Fruit fly (Drosophila melanogaster) whole organism, pupa: ENCODE results near the gene CG4645.
A peak's percentile ranks its signal among the peaks of the same experiment; 100 is the strongest.

Experiments used
- CG10348 ChIP-seq: fragments of 200-800 bp; sonication (Bioruptor generic); IDR thresholded peaks from 2 replicates; pipeline ENCODE4 v1.3.6; 2022; ENCODE audit warnings: missing biosample characterization, missing genetic modification characterization
- CG12605 ChIP-seq: fragments of 200-800 bp; sonication (Bioruptor generic); IDR thresholded peaks from 2 replicates; pipeline ENCODE4 v1.3.6; 2022; ENCODE audit warnings: missing biosample characterization, missing genetic modification characterization
- CG13204 ChIP-seq: fragments of 200-800 bp; sonication (Bioruptor generic); optimal IDR thresholded peaks from 2 replicates; lab custom pipeline; 2018; ENCODE audit warnings: missing biosample characterization, mild to moderate bottlenecking, missing genetic modification characterization, moderate library complexity
- CG14655 ChIP-seq: fragments of 200-800 bp; sonication (Bioruptor generic); optimal IDR thresholded peaks from 3 replicates; lab custom pipeline; 2017; ENCODE audit warnings: mild to moderate bottlenecking, missing biosample characterization, missing genetic modification reagents, missing genetic modification characterization
- CG15710 ChIP-seq: fragments of 200-800 bp; sonication (Bioruptor generic); optimal IDR thresholded peaks from 2 replicates; lab custom pipeline; 2018; ENCODE audit warnings: missing biosample characterization, mild to moderate bottlenecking, missing genetic modification characterization, moderate library complexity
- CG17806 ChIP-seq: fragments of 200-800 bp; sonication (Bioruptor generic); optimal IDR thresholded peaks from 2 replicates; lab custom pipeline; 2018; ENCODE audit warnings: missing biosample characterization, mild to moderate bottlenecking, missing genetic modification characterization, moderate library complexity
- CG32121 ChIP-seq: fragments of 200-800 bp; sonication (Bioruptor generic); IDR thresholded peaks from 2 replicates; pipeline ENCODE4 v1.3.6; 2022; ENCODE audit warnings: missing biosample characterization, missing genetic modification characterization
- CG34367 ChIP-seq: fragments of 200-800 bp; sonication (Bioruptor generic); optimal IDR thresholded peaks from 2 replicates; lab custom pipeline; 2018; ENCODE audit warnings: missing biosample characterization, mild to moderate bottlenecking, missing genetic modification characterization
- CG4496 ChIP-seq: fragments of 200-800 bp; sonication (Bioruptor generic); IDR thresholded peaks from 3 replicates; pipeline ENCODE4 v1.3.6; 2022; ENCODE audit warnings: missing biosample characterization, missing genetic modification characterization
- CG8159 ChIP-seq: fragments of 200-800 bp; sonication (Bioruptor generic); optimal IDR thresholded peaks from 3 replicates; lab custom pipeline; 2018; ENCODE audit warnings: missing biosample characterization, mild to moderate bottlenecking, missing genetic modification characterization, moderate library complexity
- CG8301 ChIP-seq: fragments of 200-800 bp; sonication (Bioruptor generic); optimal IDR thresholded peaks from 2 replicates; lab custom pipeline; 2018; ENCODE audit warnings: missing biosample characterization, mild to moderate bottlenecking, missing genetic modification characterization
- CG9948 ChIP-seq: fragments of 200-800 bp; sonication (Bioruptor generic); optimal IDR thresholded peaks from 2 replicates; lab custom pipeline; 2018; ENCODE audit warnings: missing biosample characterization, mild to moderate bottlenecking, missing genetic modification characterization, moderate library complexity
- D1 ChIP-seq: fragments of 200-800 bp; sonication (Bioruptor generic); optimal IDR thresholded peaks from 2 replicates; lab custom pipeline; 2018; ENCODE audit warnings: missing biosample characterization, mild to moderate bottlenecking, missing genetic modification characterization, moderate library complexity
- EcR ChIP-seq: fragments of 200-800 bp; sonication (Bioruptor generic); optimal IDR thresholded peaks from 3 replicates; lab custom pipeline; 2019; ENCODE audit warnings: missing biosample characterization, missing genetic modification characterization, mild to moderate bottlenecking, moderate library complexity, missing genetic modification reagents
- Ets98B ChIP-seq: fragments of 200-800 bp; sonication (Bioruptor generic); IDR thresholded peaks from 2 replicates; pipeline ENCODE4 v1.3.6; 2022; ENCODE audit warnings: missing biosample characterization, missing genetic modification characterization
- Pif1A ChIP-seq: fragments of 200-800 bp; sonication (Bioruptor generic); optimal IDR thresholded peaks from 3 replicates; lab custom pipeline; 2016; ENCODE audit warnings: missing biosample characterization, missing genetic modification characterization
- Pif1B ChIP-seq: fragments of 200-800 bp; sonication (Bioruptor generic); optimal IDR thresholded peaks from 3 replicates; lab custom pipeline; 2016; ENCODE audit warnings: missing biosample characterization, missing genetic modification characterization
- Snoo ChIP-seq: fragments of 200-800 bp; sonication (Bioruptor generic); optimal IDR thresholded peaks from 3 replicates; lab custom pipeline; 2017; ENCODE audit warnings: missing biosample characterization, mild to moderate bottlenecking, missing genetic modification characterization, inconsistent platforms
- fd96Ca ChIP-seq: fragments of 200-800 bp; sonication (Bioruptor generic); IDR thresholded peaks from 3 replicates; pipeline ENCODE4 v1.3.6; 2022; ENCODE audit warnings: missing biosample characterization, missing genetic modification characterization
- gl ChIP-seq: fragments of 200-800 bp; sonication (Bioruptor generic); optimal IDR thresholded peaks from 2 replicates; lab custom pipeline; 2018; ENCODE audit warnings: missing biosample characterization, mild to moderate bottlenecking, missing genetic modification characterization
- rn ChIP-seq: fragments of 200-800 bp; sonication (Bioruptor generic); IDR thresholded peaks from 2 replicates; pipeline ENCODE4 v1.3.6; 2022; ENCODE audit warnings: missing biosample characterization, missing genetic modification characterization

Gene CG4645

dm6 chrX:12917177-12917576 is 7.4 kb downstream of the CG4645 start, which contains the start of gene fne:
Gene fne, plus strand, starts transcription at chrX:12917477.
- TF ChIP-seq CG34367 (no peak), CG15710 (tag; lab: Kevin White, UChicago) (no peak), Ets98B (no peak), CG12605 (GFP tag; lab: Robert Waterston, UW) (no peak), CG14655 (GFP tag; lab: Kevin White, UChicago) (no peak), Pif1A (GFP tag; lab: Kevin White, UChicago) (no peak), CG9948 (tag; lab: Kevin White, UChicago) (no peak), rn (GFP tag; lab: Robert Waterston, UW) (no peak), fd96Ca (GFP tag; lab: Robert Waterston, UW) (no peak), CG8301 (no peak), Snoo (tag; lab: Kevin White, UChicago) (no peak), CG13204 (no peak)

- TF ChIP-seq CG8301 (no peak), CG17806 (tag; lab: Kevin White, UChicago) (no peak), CG14655 (GFP tag; lab: Kevin White, UChicago) (no peak), Pif1A (GFP tag; lab: Kevin White, UChicago) (no peak), Snoo (tag; lab: Kevin White, UChicago) (no peak), gl (tag; lab: Kevin White, UChicago) (no peak), fd96Ca (GFP tag; lab: Robert Waterston, UW) (no peak), CG9948 (tag; lab: Kevin White, UChicago) (no peak), Pif1B (GFP tag; lab: Kevin White, UChicago) (no peak), CG34367 (no peak), CG12605 (GFP tag; lab: Robert Waterston, UW) (no peak), CG13204 (no peak), EcR (GFP tag; lab: Kevin White, UChicago) (no peak), CG15710 (tag; lab: Kevin White, UChicago) (no peak), rn (GFP tag; lab: Robert Waterston, UW) (no peak), Ets98B (no peak), D1 (no peak), CG4496 (GFP tag; lab: Robert Waterston, UW) (no peak)
Observed at dm6 chrX:12919594-12919993, 9.8 kb downstream of the CG4645 start.

dm6 chrX:12922338-12922737 is 12.6 kb downstream of the CG4645 start:
- no peak for TF ChIP-seq Pif1A (GFP tag; lab: Kevin White, UChicago)
- TF ChIP-seq Ets98B: no peak
- TF ChIP-seq D1: no peak
- no peak for TF ChIP-seq CG9948 (tag; lab: Kevin White, UChicago)
- TF ChIP-seq Pif1B (GFP tag; lab: Kevin White, UChicago): no peak
- TF ChIP-seq EcR (GFP tag; lab: Kevin White, UChicago): no peak
- TF ChIP-seq Snoo (tag; lab: Kevin White, UChicago): no peak
- TF ChIP-seq CG10348 (GFP tag; lab: Robert Waterston, UW): no peak
- TF ChIP-seq CG12605 (GFP tag; lab: Robert Waterston, UW): no peak
- TF ChIP-seq gl (tag; lab: Kevin White, UChicago): no peak
- no peak for TF ChIP-seq CG34367
- TF ChIP-seq CG8301: no peak
- TF ChIP-seq CG13204: no peak
- TF ChIP-seq CG8159 (tag; lab: Kevin White, UChicago): no peak
- no peak for TF ChIP-seq fd96Ca (GFP tag; lab: Robert Waterston, UW)
- no peak for TF ChIP-seq CG32121 (GFP tag; lab: Robert Waterston, UW)

- TF ChIP-seq CG15710 (tag; lab: Kevin White, UChicago) (no peak), CG8159 (tag; lab: Kevin White, UChicago) (peak; percentile 1), Pif1B (GFP tag; lab: Kevin White, UChicago) (no peak), CG10348 (GFP tag; lab: Robert Waterston, UW) (no peak), gl (tag; lab: Kevin White, UChicago) (no peak), CG12605 (GFP tag; lab: Robert Waterston, UW) (no peak), CG14655 (GFP tag; lab: Kevin White, UChicago) (no peak), rn (GFP tag; lab: Robert Waterston, UW) (no peak), CG9948 (tag; lab: Kevin White, UChicago) (no peak), CG4496 (GFP tag; lab: Robert Waterston, UW) (no peak), CG8301 (no peak), fd96Ca (GFP tag; lab: Robert Waterston, UW) (no peak), Snoo (tag; lab: Kevin White, UChicago) (peak; percentile 39), Pif1A (GFP tag; lab: Kevin White, UChicago) (no peak), D1 (no peak)
Observed at dm6 chrX:12923258-12923901, 13.6 kb downstream of the CG4645 start.

- TF ChIP-seq D1: no peak
- TF ChIP-seq CG8301: no peak
- 0 out of 2 replicates have a peak, but pooled peaks have one; percentile 34 for TF ChIP-seq Ets98B
- no peak for TF ChIP-seq gl (tag; lab: Kevin White, UChicago)
- peak; percentile 12 for TF ChIP-seq Pif1B (GFP tag; lab: Kevin White, UChicago)
- TF ChIP-seq CG34367: no peak
- TF ChIP-seq CG10348 (GFP tag; lab: Robert Waterston, UW): no peak
- peak; percentile 33 for TF ChIP-seq Snoo (tag; lab: Kevin White, UChicago)
- TF ChIP-seq CG14655 (GFP tag; lab: Kevin White, UChicago): peak; percentile 43
- TF ChIP-seq rn (GFP tag; lab: Robert Waterston, UW): no peak
- TF ChIP-seq CG8159 (tag; lab: Kevin White, UChicago): peak; percentile 24
- TF ChIP-seq CG13204: no peak
- 0 out of 3 replicates have a peak, but pooled peaks have one; percentile 19 for TF ChIP-seq CG4496 (GFP tag; lab: Robert Waterston, UW)
- peak; percentile 33 for TF ChIP-seq CG15710 (tag; lab: Kevin White, UChicago)
- TF ChIP-seq CG17806 (tag; lab: Kevin White, UChicago): peak; percentile 12
- peak; percentile 25; the same call in 1 of the 3 replicates for TF ChIP-seq fd96Ca (GFP tag; lab: Robert Waterston, UW)
- peak; percentile 56 for TF ChIP-seq EcR (GFP tag; lab: Kevin White, UChicago)
- peak; percentile 27; the same call in 1 of the 2 replicates for TF ChIP-seq CG32121 (GFP tag; lab: Robert Waterston, UW)
- no peak for TF ChIP-seq CG12605 (GFP tag; lab: Robert Waterston, UW)
- peak; percentile 2 for TF ChIP-seq Pif1A (GFP tag; lab: Kevin White, UChicago)
- peak; percentile 2 for TF ChIP-seq CG9948 (tag; lab: Kevin White, UChicago)
Observed at dm6 chrX:12925426-12926256, 15.9 kb downstream of the CG4645 start.
